Fruit fly (Drosophila melanogaster): ENCODE measurements around the gene CG32683.

- TF ChIP-seq Vsx1 (GFP tag; optimal IDR thresholded peaks at IDR 0.05) = no peak
- TF ChIP-seq Dad (GFP tag; optimal IDR thresholded peaks at IDR 0.05) = peak; percentile 61
- peak; percentile 59 for TF ChIP-seq Hr3 (GFP tag; optimal IDR thresholded peaks at IDR 0.05)
- TF ChIP-seq gsb-n (tag; optimal IDR thresholded peaks at IDR 0.05) = peak; percentile 28
- TF ChIP-seq z (GFP tag; IDR thresholded peaks at IDR 0.05) = no peak
- no peak for TF ChIP-seq Atf-2 (GFP tag; optimal IDR thresholded peaks at IDR 0.05)
- TF ChIP-seq E2f1 (GFP tag; IDR thresholded peaks at IDR 0.05) = peak; percentile 34; the same call in 1 of the 2 replicates
- TF ChIP-seq pnt (GFP tag; optimal IDR thresholded peaks at IDR 0.05) = no peak
- no peak for TF ChIP-seq wek (GFP tag; optimal IDR thresholded peaks at IDR 0.05)
- no peak for TF ChIP-seq sd (tag; optimal IDR thresholded peaks at IDR 0.05)
- no peak for TF ChIP-seq gsb (GFP tag; IDR thresholded peaks at IDR 0.05)
- no peak for TF ChIP-seq kah (GFP tag; optimal IDR thresholded peaks at IDR 0.05)
Observed at dm6 chrX:10460506-10461114, 5.9 kb upstream of the CG32683 start, which contains the start of gene Neb-cGP.

Measured in whole organism, embryonic.